Worm (Caenorhabditis elegans) whole organism, L1 larva: Measurements from ENCODE around the gene pro-1.
A peak's percentile ranks its signal among the peaks of the same experiment; 100 is the strongest.

Experiments used
- C16A3.4 ChIP-seq: fragments of 150-350 bp; optimal IDR thresholded peaks from 2 replicates; lab custom pipeline; 2014; ENCODE audit warnings: missing biosample characterization, missing genetic modification characterization
- Y116A8C.19 ChIP-seq: sonication (generic microtip); optimal IDR thresholded peaks from 2 replicates; lab custom pipeline; 2016; ENCODE audit warnings: missing compliant biosample characterization, missing genetic modification characterization, borderline replicate concordance
- aha-1 ChIP-seq: fragments of 150-350 bp; optimal IDR thresholded peaks from 2 replicates; lab custom pipeline; 2014; ENCODE audit warnings: missing biosample characterization, missing genetic modification characterization
- aly-2 ChIP-seq: fragments of 150-350 bp; optimal IDR thresholded peaks from 2 replicates; lab custom pipeline; 2014; ENCODE audit warnings: missing biosample characterization, missing genetic modification characterization
- ama-1 ChIP-seq: fragments of 150-350 bp; optimal IDR thresholded peaks from 2 replicates; lab custom pipeline; 2014
- blmp-1 ChIP-seq: fragments of 150-350 bp; optimal IDR thresholded peaks from 2 replicates; lab custom pipeline; 2014; ENCODE audit warnings: missing biosample characterization, missing genetic modification characterization
- ceh-63 ChIP-seq: fragments of 200-800 bp; sonication (Bioruptor generic); optimal IDR thresholded peaks from 2 replicates; lab custom pipeline; 2018; ENCODE audit warnings: mild to moderate bottlenecking, missing genetic modification characterization, missing compliant biosample characterization
- ces-1 ChIP-seq: fragments of 150-350 bp; optimal IDR thresholded peaks from 2 replicates; lab custom pipeline; 2014; ENCODE audit warnings: missing biosample characterization, missing genetic modification reagents, missing genetic modification characterization
- dpl-1 ChIP-seq, 3 experiments: fragments of 150-350 bp in 2 of 3; sonication (generic microtip) in 1 of 3; optimal IDR thresholded peaks; 2 replicates each; lab custom pipeline; 2014 to 2017; ENCODE audit warnings: missing biosample characterization in 3 of 3, missing genetic modification characterization in 3 of 3, missing genetic modification reagents in 3 of 3
- dsc-1 ChIP-seq: sonication (generic microtip); optimal IDR thresholded peaks from 2 replicates; lab custom pipeline; 2016; ENCODE audit warnings: mild to moderate bottlenecking, missing genetic modification characterization, missing compliant biosample characterization
- efl-1 ChIP-seq, 4 experiments: fragments of 150-350 bp; optimal IDR thresholded peaks in 3 of 4; peaks in 1 of 4; 1 replicate in 1 of 4; 2 replicates in 3 of 4; lab custom pipeline; 2014; ENCODE audit warnings: missing biosample characterization in 2 of 4, missing genetic modification characterization in 2 of 4, missing genetic modification reagents in 2 of 4
- egl-13 ChIP-seq: sonication (generic microtip); optimal IDR thresholded peaks from 2 replicates; lab custom pipeline; 2016; ENCODE audit warnings: missing genotype, missing genetic modification reagents, missing genetic modification characterization, missing compliant biosample characterization
- elt-2 ChIP-seq: sonication (generic microtip); optimal IDR thresholded peaks from 2 replicates; lab custom pipeline; 2016; ENCODE audit warnings: missing genetic modification characterization, mild to moderate bottlenecking, inconsistent platforms, missing compliant biosample characterization, missing genetic modification reagents
- fkh-4 ChIP-seq: sonication (generic microtip); optimal IDR thresholded peaks from 2 replicates; lab custom pipeline; 2016; ENCODE audit warnings: missing compliant biosample characterization, missing genetic modification characterization, borderline replicate concordance
- hlh-17 ChIP-seq: fragments of 200-800 bp; sonication (Bioruptor generic); optimal IDR thresholded peaks from 2 replicates; lab custom pipeline; 2018; ENCODE audit warnings: missing genetic modification characterization, mild to moderate bottlenecking, missing compliant biosample characterization, moderate library complexity, borderline replicate concordance
- hlh-4 ChIP-seq: sonication (generic microtip); optimal IDR thresholded peaks from 2 replicates; lab custom pipeline; 2016; ENCODE audit warnings: mild to moderate bottlenecking, missing genetic modification characterization, missing compliant biosample characterization
- hpl-2 ChIP-seq: fragments of 150-350 bp; optimal IDR thresholded peaks from 2 replicates; lab custom pipeline; 2014; ENCODE audit warnings: missing biosample characterization, missing genetic modification reagents, missing genetic modification characterization
- lin-14 ChIP-seq: fragments of 200-800 bp; sonication (Bioruptor generic); optimal IDR thresholded peaks from 2 replicates; lab custom pipeline; 2018; ENCODE audit warnings: mild to moderate bottlenecking, missing genetic modification characterization, moderate library complexity, missing compliant biosample characterization
- lin-35 ChIP-seq, 2 experiments: fragments of 150-350 bp; optimal IDR thresholded peaks; 2 replicates each; lab custom pipeline; 2014; ENCODE audit warnings: missing biosample characterization in 2 of 2, missing genetic modification characterization in 2 of 2, missing genetic modification reagents in 2 of 2
- lin-39 ChIP-seq: fragments of 150-350 bp; optimal IDR thresholded peaks from 2 replicates; lab custom pipeline; 2014; ENCODE audit warnings: missing biosample characterization, missing genetic modification reagents, missing genetic modification characterization
- lir-3 ChIP-seq: sonication (generic microtip); optimal IDR thresholded peaks from 2 replicates; lab custom pipeline; 2016; ENCODE audit warnings: mild to moderate bottlenecking, missing genetic modification characterization, moderate library complexity, missing compliant biosample characterization; ENCODE audit not compliant: poor library complexity
- lsy-2 ChIP-seq, 2 experiments: fragments of 150-350 bp; optimal IDR thresholded peaks; 2 replicates each; lab custom pipeline; 2014; ENCODE audit warnings: missing biosample characterization in 2 of 2, missing genetic modification characterization in 2 of 2
- mep-1 ChIP-seq: fragments of 150-350 bp; optimal IDR thresholded peaks from 2 replicates; lab custom pipeline; 2014; ENCODE audit warnings: missing biosample characterization, missing genetic modification characterization
- nhr-11 ChIP-seq: fragments of 150-350 bp; optimal IDR thresholded peaks from 2 replicates; lab custom pipeline; 2014; ENCODE audit warnings: missing biosample characterization, missing genetic modification characterization
- nhr-20 ChIP-seq: sonication (generic microtip); optimal IDR thresholded peaks from 2 replicates; lab custom pipeline; 2016; ENCODE audit warnings: mild to moderate bottlenecking, missing genetic modification characterization, missing compliant biosample characterization
- nhr-47 ChIP-seq: sonication (generic microtip); optimal IDR thresholded peaks from 2 replicates; lab custom pipeline; 2016; ENCODE audit warnings: mild to moderate bottlenecking, missing genetic modification characterization, moderate library complexity, missing compliant biosample characterization
- nhr-71 ChIP-seq: sonication (generic microtip); optimal IDR thresholded peaks from 2 replicates; lab custom pipeline; 2016; ENCODE audit warnings: mild to moderate bottlenecking, missing genetic modification characterization, moderate library complexity, missing compliant biosample characterization
- nhr-76 ChIP-seq: sonication (generic microtip); optimal IDR thresholded peaks from 2 replicates; lab custom pipeline; 2017; ENCODE audit warnings: missing biosample characterization, missing genetic modification characterization
- nhr-77 ChIP-seq: fragments of 150-350 bp; optimal IDR thresholded peaks from 2 replicates; lab custom pipeline; 2014; ENCODE audit warnings: missing biosample characterization, missing genetic modification characterization
- nhr-85 ChIP-seq: sonication (generic microtip); peaks from one replicate; lab custom pipeline; 2016; ENCODE audit warnings: missing genetic modification characterization, inconsistent platforms, missing compliant biosample characterization
- nhr-90 ChIP-seq: sonication (generic microtip); optimal IDR thresholded peaks from 2 replicates; lab custom pipeline; 2016; ENCODE audit warnings: mild to moderate bottlenecking, missing genetic modification characterization, missing compliant biosample characterization; ENCODE audit not compliant: poor library complexity
- pag-3 ChIP-seq: sonication (generic microtip); optimal IDR thresholded peaks from 2 replicates; lab custom pipeline; 2017; ENCODE audit warnings: missing genetic modification characterization, mild to moderate bottlenecking, missing compliant biosample characterization, antibody characterized with exemption, borderline replicate concordance; ENCODE audit not compliant: insufficient read depth
- pax-3 ChIP-seq: fragments of 200-800 bp; sonication (Bioruptor generic); optimal IDR thresholded peaks from 2 replicates; lab custom pipeline; 2018; ENCODE audit warnings: mild to moderate bottlenecking, missing genetic modification characterization, moderate library complexity, missing compliant biosample characterization
- pqm-1 ChIP-seq: sonication (generic microtip); optimal IDR thresholded peaks from 3 replicates; lab custom pipeline; 2017; ENCODE audit warnings: missing biosample characterization, missing genetic modification characterization
- snpc-4 ChIP-seq: fragments of 150-350 bp; optimal IDR thresholded peaks from 2 replicates; lab custom pipeline; 2014; ENCODE audit warnings: missing biosample characterization, missing genetic modification characterization
- snu-23 ChIP-seq: sonication (generic microtip); optimal IDR thresholded peaks from 2 replicates; lab custom pipeline; 2016; ENCODE audit warnings: missing genetic modification characterization, missing compliant biosample characterization
- sox-4 ChIP-seq: sonication (generic microtip); optimal IDR thresholded peaks from 2 replicates; lab custom pipeline; 2016; ENCODE audit warnings: missing genetic modification characterization, missing compliant biosample characterization
- sptf-1 ChIP-seq: fragments of 150-350 bp; optimal IDR thresholded peaks from 2 replicates; lab custom pipeline; 2014; ENCODE audit warnings: missing biosample characterization, missing genetic modification characterization
- tlp-1 ChIP-seq: fragments of 150-350 bp; optimal IDR thresholded peaks from 2 replicates; lab custom pipeline; 2014; ENCODE audit warnings: missing biosample characterization, missing genetic modification characterization
- unc-130 ChIP-seq: fragments of 150-350 bp; optimal IDR thresholded peaks from 2 replicates; lab custom pipeline; 2017; ENCODE audit warnings: missing biosample characterization, missing genetic modification characterization, inconsistent platforms
- unc-30 ChIP-seq: sonication (generic microtip); optimal IDR thresholded peaks from 2 replicates; lab custom pipeline; 2017; ENCODE audit warnings: missing biosample characterization, missing genetic modification characterization
- unc-62 ChIP-seq: fragments of 150-350 bp; optimal IDR thresholded peaks from 2 replicates; lab custom pipeline; 2014; ENCODE audit warnings: missing biosample characterization, missing genetic modification reagents, missing genetic modification characterization
- unc-86 ChIP-seq: sonication (generic microtip); optimal IDR thresholded peaks from 2 replicates; lab custom pipeline; 2016; ENCODE audit warnings: missing genetic modification characterization, missing compliant biosample characterization
- xbp-1 ChIP-seq: sonication (generic microtip); optimal IDR thresholded peaks from 2 replicates; lab custom pipeline; 2016; ENCODE audit warnings: missing genetic modification characterization, missing compliant biosample characterization
- zip-4 ChIP-seq: fragments of 200-800 bp; sonication (Bioruptor generic); optimal IDR thresholded peaks from 2 replicates; lab custom pipeline; 2018; ENCODE audit warnings: mild to moderate bottlenecking, missing genetic modification characterization, moderate library complexity, missing compliant biosample characterization
- ztf-11 ChIP-seq, 2 experiments: sonication (generic microtip); optimal IDR thresholded peaks; 2 replicates each; lab custom pipeline; 2016 to 2017; ENCODE audit warnings: missing genetic modification characterization in 2 of 2, missing biosample characterization in 1 of 2, missing compliant biosample characterization in 1 of 2
- ztf-4 ChIP-seq: fragments of 150-350 bp; optimal IDR thresholded peaks from 2 replicates; lab custom pipeline; 2014; ENCODE audit warnings: missing biosample characterization, missing genetic modification characterization

Gene pro-1

DNA sequence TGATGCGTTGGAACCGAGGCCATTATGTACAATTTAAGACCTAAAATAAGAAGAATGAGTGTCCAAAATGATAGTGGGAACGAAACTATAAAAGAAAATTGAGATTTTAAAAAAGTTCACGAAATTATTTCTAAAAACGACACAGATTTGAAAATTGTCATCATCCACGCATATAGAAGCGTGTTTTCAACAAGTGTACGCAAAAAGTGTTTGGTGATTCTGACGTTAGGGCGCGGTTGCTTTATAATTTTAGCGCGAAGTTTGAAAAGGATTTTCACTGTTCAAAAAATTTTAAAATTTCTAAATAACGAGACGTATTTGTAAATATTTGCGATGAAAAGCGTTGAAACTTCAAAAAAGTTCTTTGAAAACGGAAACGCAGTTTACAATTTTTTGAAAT, 21.6 kb upstream of the pro-1 start, which contains the start of gene cdc-48.1 (continued):
- TF ChIP-seq ces-1 (peak; percentile 97), lsy-2 (tag; optimal IDR thresholded peaks at IDR 0.05; lab: Kevin White, UChicago) (peak; percentile 98 to 99), nhr-47 (tag; lab: Kevin White, UChicago) (peak; percentile 100), ceh-63 (GFP tag; lab: Kevin White, UChicago) (peak; percentile 91), C16A3.4 (peak; percentile 100)

DNA sequence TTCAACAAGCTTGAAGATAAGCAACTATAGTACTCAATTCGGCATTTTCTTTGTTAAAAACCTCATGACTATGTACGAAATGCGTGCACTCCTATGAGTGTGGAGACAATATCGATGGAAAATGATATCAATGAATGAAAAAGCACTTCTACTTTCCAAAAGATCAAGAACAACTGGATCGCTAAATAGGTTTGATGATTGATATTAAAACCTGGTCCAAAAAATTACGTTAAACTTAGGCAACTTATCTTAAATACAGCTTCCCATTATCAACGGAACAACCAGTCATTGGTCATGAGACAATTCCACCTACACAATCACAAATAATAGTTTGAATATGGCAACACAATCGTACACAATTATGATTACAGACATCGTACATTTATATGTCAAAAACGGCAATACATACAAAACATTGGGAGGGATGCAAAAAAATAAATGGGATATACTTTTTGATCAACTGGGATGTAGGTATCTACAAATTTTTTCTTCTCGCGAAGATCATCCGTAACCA, 17.9 kb upstream of the pro-1 start:
- TF ChIP-seq snpc-4 (tag; lab: Kevin White, UChicago) (no peak), zip-4 (GFP tag; lab: Kevin White, UChicago) (no peak), ztf-11 (tag; optimal IDR thresholded peaks at IDR 0.05; lab: Kevin White, UChicago) (no peak), nhr-47 (tag; lab: Kevin White, UChicago) (peak; percentile 3), C16A3.4 (no peak), tlp-1 (tag; lab: Kevin White, UChicago) (no peak), lin-39 (tag; lab: Kevin White, UChicago) (no peak), unc-86 (no peak), elt-2 (tag; lab: Kevin White, UChicago) (peak; percentile 66), efl-1 (optimal IDR thresholded peaks at IDR 0.05; lab: Kevin White, UChicago) (no peak), efl-1 (GFP tag; optimal IDR thresholded peaks at IDR 0.05 in 1 of 2; lab: Kevin White, UChicago) (peak in 1 of 2 experiments; percentile 83), pqm-1 (tag; lab: Kevin White, UChicago) (no peak), egl-13 (tag; lab: Kevin White, UChicago) (no peak), hpl-2 (GFP tag; lab: Kevin White, UChicago) (no peak), nhr-76 (no peak), nhr-85 (tag; lab: Kevin White, UChicago) (peak; percentile 65), sox-4 (no peak), aly-2 (tag; lab: Kevin White, UChicago) (peak; percentile 63), lsy-2 (tag; optimal IDR thresholded peaks at IDR 0.05; lab: Kevin White, UChicago) (no peak), aha-1 (no peak), lir-3 (peak; percentile 27), ama-1 (lab: Kevin White, UChicago) (peak; percentile 3), ztf-4 (no peak), lin-35 (GFP tag; optimal IDR thresholded peaks at IDR 0.05; lab: Kevin White, UChicago) (peak in 1 of 2 experiments; percentile 7), nhr-71 (tag; lab: Kevin White, UChicago) (peak; percentile 15), hlh-4 (tag; lab: Kevin White, UChicago) (no peak), lin-14 (GFP tag; lab: Kevin White, UChicago) (no peak), pax-3 (tag; lab: Kevin White, UChicago) (peak; percentile 35)

ce11 chrII:10558962-10559415, 17.2 kb upstream of the pro-1 start:
- peak; percentile 61 for TF ChIP-seq nhr-11 (tag; lab: Kevin White, UChicago)
- peak; percentile 47 to 65 (median 58) for TF ChIP-seq dpl-1 (GFP tag; optimal IDR thresholded peaks at IDR 0.05; lab: Kevin White, UChicago)
- TF ChIP-seq unc-30 (tag; lab: Kevin White, UChicago), result no peak
- peak; percentile 31 for TF ChIP-seq unc-130 (tag; lab: Kevin White, UChicago)
- TF ChIP-seq lir-3, result peak; percentile 78
- TF ChIP-seq dsc-1 (tag; lab: Kevin White, UChicago), result peak; percentile 70
- TF ChIP-seq sptf-1 (tag; lab: Kevin White, UChicago), result no peak
- no peak for TF ChIP-seq pag-3
- TF ChIP-seq Y116A8C.19 (tag; lab: Kevin White, UChicago), result no peak
- peak; percentile 79 for TF ChIP-seq nhr-90
- no peak for TF ChIP-seq nhr-76
- TF ChIP-seq efl-1 (optimal IDR thresholded peaks at IDR 0.05; lab: Kevin White, UChicago), result peak; percentile 44 to 58
- TF ChIP-seq efl-1 (GFP tag; optimal IDR thresholded peaks at IDR 0.05 in 1 of 2; lab: Kevin White, UChicago), result peak; percentile 57 to 95
- TF ChIP-seq sox-4, result peak; percentile 70
- peak; percentile 25 for TF ChIP-seq elt-2 (tag; lab: Kevin White, UChicago)
- TF ChIP-seq aha-1, result peak; percentile 87
- no peak for TF ChIP-seq nhr-77 (tag; lab: Kevin White, UChicago)
- no peak for TF ChIP-seq aly-2 (tag; lab: Kevin White, UChicago)
- TF ChIP-seq xbp-1 (tag; lab: Kevin White, UChicago), result peak; percentile 87
- no peak for TF ChIP-seq hlh-17 (GFP tag; lab: Kevin White, UChicago)
- peak; percentile 77 for TF ChIP-seq pax-3 (tag; lab: Kevin White, UChicago)
- peak; percentile 93 for TF ChIP-seq snu-23 (GFP tag; lab: Kevin White, UChicago)
- TF ChIP-seq fkh-4 (tag; lab: Kevin White, UChicago), result no peak
- TF ChIP-seq mep-1, result peak; percentile 82
- peak; percentile 51 for TF ChIP-seq egl-13 (tag; lab: Kevin White, UChicago)
- TF ChIP-seq nhr-20 (tag; lab: Kevin White, UChicago), result peak; percentile 95
- TF ChIP-seq blmp-1 (tag; lab: Kevin White, UChicago), result peak; percentile 77
- no peak for TF ChIP-seq unc-62 (GFP tag; lab: Kevin White, UChicago)
